Worm (Caenorhabditis elegans): ENCODE results near the gene gst-8.

The gst-8 gene

DNA sequence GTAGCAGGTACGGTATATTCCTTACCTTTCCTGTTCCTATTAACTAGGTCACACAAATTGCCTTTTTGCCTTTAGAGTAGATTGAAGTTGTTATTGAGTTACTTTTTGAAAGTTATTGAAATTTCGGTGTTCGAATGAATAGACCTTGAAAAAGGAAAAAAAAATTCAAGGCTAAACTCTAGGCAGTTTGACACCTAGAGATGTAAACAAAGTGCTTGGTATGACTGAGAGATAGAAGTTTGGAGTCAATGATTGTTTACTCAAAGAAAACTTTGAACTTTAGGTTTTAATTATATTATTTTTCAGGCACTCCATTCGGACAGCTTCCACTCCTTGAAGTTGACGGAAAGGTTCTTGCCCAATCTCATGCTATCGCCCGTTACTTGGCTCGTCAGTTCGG is 1.0 kb upstream of the gst-8 start:
- TF ChIP-seq blmp-1 (tag; optimal IDR thresholded peaks at IDR 0.05): no peak
- TF ChIP-seq sem-2 (GFP tag; optimal IDR thresholded peaks at IDR 0.05): no peak
- no peak for TF ChIP-seq mab-5 (tag; optimal IDR thresholded peaks at IDR 0.05)
- no peak for TF ChIP-seq drap-1 (GFP tag; optimal IDR thresholded peaks at IDR 0.05)
- no peak for TF ChIP-seq pha-4 (tag; optimal IDR thresholded peaks at IDR 0.05)
- no peak for TF ChIP-seq nhr-2 (tag; optimal IDR thresholded peaks at IDR 0.05)
- no peak for TF ChIP-seq lsy-2 (tag; optimal IDR thresholded peaks at IDR 0.05)
- TF ChIP-seq snpc-4 (tag; optimal IDR thresholded peaks at IDR 0.05): no peak
- TF ChIP-seq ztf-11 (tag; optimal IDR thresholded peaks at IDR 0.05): no peak
- no peak for TF ChIP-seq unc-62 (GFP tag; optimal IDR thresholded peaks at IDR 0.05)
- no peak for TF ChIP-seq bed-3 (GFP tag; optimal IDR thresholded peaks at IDR 0.05)
- TF ChIP-seq elt-3 (tag; optimal IDR thresholded peaks at IDR 0.05): no peak
- TF ChIP-seq mep-1 (tag; optimal IDR thresholded peaks at IDR 0.05): no peak
- no peak for TF ChIP-seq nhr-28 (tag; optimal IDR thresholded peaks at IDR 0.05)

ce11 chrII:4884403-4884802 is 891 bp downstream of the gst-8 start:
- no peak for TF ChIP-seq nhr-28 (tag; optimal IDR thresholded peaks at IDR 0.05)
- TF ChIP-seq elt-3 (tag; optimal IDR thresholded peaks at IDR 0.05): no peak
- TF ChIP-seq nhr-237 (tag; optimal IDR thresholded peaks at IDR 0.05): no peak
- TF ChIP-seq flh-1 (GFP tag; optimal IDR thresholded peaks at IDR 0.05): no peak
- TF ChIP-seq mab-5 (tag; optimal IDR thresholded peaks at IDR 0.05): no peak
- TF ChIP-seq ces-1 (GFP tag; optimal IDR thresholded peaks at IDR 0.05): no peak
- TF ChIP-seq snpc-4 (tag; optimal IDR thresholded peaks at IDR 0.05): no peak
- no peak for TF ChIP-seq ceh-83 (GFP tag; optimal IDR thresholded peaks at IDR 0.05)
- no peak for TF ChIP-seq sem-2 (GFP tag; optimal IDR thresholded peaks at IDR 0.05)
- TF ChIP-seq mep-1 (tag; optimal IDR thresholded peaks at IDR 0.05): no peak
- TF ChIP-seq ceh-39 (tag; optimal IDR thresholded peaks at IDR 0.05): no peak
- no peak for TF ChIP-seq ceh-43 (GFP tag; optimal IDR thresholded peaks at IDR 0.05)
- no peak for TF ChIP-seq drap-1 (GFP tag; optimal IDR thresholded peaks at IDR 0.05)
- no peak for TF ChIP-seq lin-32 (GFP tag; optimal IDR thresholded peaks at IDR 0.05)

DNA sequence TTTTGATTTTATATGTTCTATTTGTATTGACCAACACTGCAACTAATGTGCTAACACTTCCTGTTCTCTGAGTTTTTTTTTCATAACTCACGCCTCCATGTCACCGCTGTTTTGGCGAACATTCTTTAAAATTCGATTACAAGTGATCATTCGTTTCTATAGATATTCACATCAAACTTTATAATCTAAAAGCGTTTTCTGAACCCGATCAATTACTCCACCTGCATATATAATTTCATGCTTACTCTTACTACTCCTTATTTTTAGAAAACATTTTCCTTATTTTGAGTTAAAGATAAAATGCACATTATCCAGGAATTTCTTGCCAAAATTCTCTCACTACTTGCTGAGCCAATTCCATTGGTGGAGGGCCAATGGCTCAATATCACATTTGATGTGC is 2.5 kb downstream of the gst-8 start, which contains the start of gene R05F9.7:
Gene R05F9.7, plus strand, starts transcription at position 301 of the 400 bp plus-strand sequence.
- TF ChIP-seq elt-1 (tag; optimal IDR thresholded peaks at IDR 0.05; ENCODE audit: borderline replicate concordance, insufficient read depth): no peak

DNA sequence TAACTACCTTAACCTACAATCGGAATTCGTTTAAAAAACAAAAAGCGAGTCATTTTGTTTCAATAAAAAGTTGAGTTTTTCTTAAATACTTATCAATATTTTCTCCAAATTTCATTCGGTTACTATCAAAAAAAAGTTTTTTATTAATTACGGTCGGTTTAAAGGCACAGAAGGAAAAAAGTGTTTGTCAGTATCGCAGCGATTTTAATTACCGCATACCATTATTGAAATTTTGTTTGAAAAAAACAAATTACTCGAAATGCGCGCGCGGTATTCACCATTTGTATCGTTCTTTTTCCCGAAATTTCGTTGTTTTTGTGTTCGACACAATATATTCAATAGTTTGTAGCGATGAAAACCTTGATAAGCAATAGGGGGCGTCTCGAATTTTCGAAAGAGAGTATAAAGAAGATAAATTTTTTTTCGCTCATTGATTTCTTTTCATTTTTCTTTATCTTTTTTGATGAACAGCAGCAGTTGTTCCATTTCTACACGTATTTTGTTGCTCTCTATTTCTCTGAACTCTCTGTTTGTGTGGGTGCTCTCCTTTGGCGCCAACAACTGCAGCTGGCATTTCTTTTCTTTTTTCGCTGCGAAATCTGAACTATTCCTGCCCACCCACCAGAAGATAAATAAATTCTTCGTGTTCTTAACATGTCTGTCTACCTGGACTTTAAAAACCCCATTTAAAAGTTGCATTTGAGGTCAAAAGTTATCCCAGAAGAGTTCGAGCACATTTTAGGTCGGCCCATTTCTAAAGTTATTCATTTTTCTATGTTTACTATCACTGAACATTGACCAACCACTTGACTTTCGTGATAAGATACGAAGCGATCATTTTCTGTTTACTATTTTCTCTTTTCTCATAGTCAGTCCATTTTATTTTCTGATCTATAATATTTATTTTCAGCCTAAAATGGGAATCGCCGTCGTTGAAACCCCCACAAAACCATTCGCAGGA is 5.3 kb downstream of the gst-8 start, which contains the start of gene pgm-1:
Gene pgm-1, plus strand, starts transcription at position 911 of the 961 bp plus-strand sequence.
- TF ChIP-seq drap-1 (GFP tag; optimal IDR thresholded peaks at IDR 0.05) (no peak), hlh-1 (tag; optimal IDR thresholded peaks at IDR 0.05) (peak; percentile 57), lin-32 (GFP tag; optimal IDR thresholded peaks at IDR 0.05) (no peak), ceh-83 (GFP tag; optimal IDR thresholded peaks at IDR 0.05) (no peak), nhr-76 (tag; optimal IDR thresholded peaks at IDR 0.05) (no peak), sem-2 (GFP tag; optimal IDR thresholded peaks at IDR 0.05) (no peak), ceh-43 (GFP tag; optimal IDR thresholded peaks at IDR 0.05) (no peak), pha-4 (tag; optimal IDR thresholded peaks at IDR 0.05) (no peak), nhr-28 (tag; optimal IDR thresholded peaks at IDR 0.05) (no peak), unc-62 (GFP tag; optimal IDR thresholded peaks at IDR 0.05) (no peak), mab-5 (tag; optimal IDR thresholded peaks at IDR 0.05) (no peak), unc-120 (tag; optimal IDR thresholded peaks at IDR 0.05; ENCODE audit: poor library complexity, severe bottlenecking) (peak; percentile 34), ztf-11 (tag; optimal IDR thresholded peaks at IDR 0.05) (no peak), nhr-237 (tag; optimal IDR thresholded peaks at IDR 0.05) (no peak), sptf-1 (tag; optimal IDR thresholded peaks at IDR 0.05) (no peak), ceh-39 (tag; optimal IDR thresholded peaks at IDR 0.05) (no peak), zip-8 (tag; optimal IDR thresholded peaks at IDR 0.05) (no peak), lsy-2 (tag; optimal IDR thresholded peaks at IDR 0.05) (no peak)

DNA sequence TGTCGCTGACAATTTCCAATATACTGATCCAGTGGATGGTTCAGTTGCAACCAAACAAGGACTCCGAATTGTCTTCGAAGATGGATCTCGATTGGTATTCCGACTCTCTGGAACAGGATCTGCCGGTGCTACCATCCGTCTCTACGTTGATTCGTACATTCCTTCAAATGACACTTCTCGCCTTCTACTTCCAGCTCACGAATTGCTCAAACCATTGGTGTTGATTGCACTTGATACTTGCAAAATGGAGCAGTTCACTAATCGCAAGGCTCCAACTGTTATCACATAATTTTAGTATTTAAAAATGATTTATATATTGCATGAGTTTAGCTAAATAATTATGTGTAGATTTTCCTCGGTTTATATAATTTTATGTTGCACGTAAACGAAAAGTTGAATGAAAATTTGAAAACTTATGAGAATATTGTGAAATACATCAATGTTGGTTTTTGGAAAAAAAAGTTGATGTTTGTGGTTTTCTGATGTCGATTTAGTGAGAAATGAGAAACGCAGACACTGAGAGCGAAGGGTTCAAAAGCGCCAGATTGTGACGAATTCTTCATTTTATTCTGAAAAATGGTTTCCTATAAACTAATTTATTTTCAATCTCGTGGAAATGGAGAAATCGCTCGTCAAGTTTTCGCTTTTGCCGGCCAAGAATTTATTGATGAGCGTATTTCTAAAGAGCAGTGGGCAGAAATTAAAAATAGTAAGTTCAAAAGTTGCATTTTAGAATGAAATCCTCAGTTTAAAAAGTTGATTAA is 7.7 kb downstream of the gst-8 start, which contains the start of gene gst-9:
Gene gst-9, plus strand, starts transcription at position 574 of the 764 bp plus-strand sequence.
- TF ChIP-seq ham-2 (GFP tag; optimal IDR thresholded peaks at IDR 0.05) (no peak), elt-3 (tag; optimal IDR thresholded peaks at IDR 0.05) (no peak), pha-4 (tag; optimal IDR thresholded peaks at IDR 0.05) (no peak), mab-5 (tag; optimal IDR thresholded peaks at IDR 0.05) (no peak), nhr-2 (tag; optimal IDR thresholded peaks at IDR 0.05) (no peak), lin-13 (tag; optimal IDR thresholded peaks at IDR 0.05) (no peak), lin-32 (GFP tag; optimal IDR thresholded peaks at IDR 0.05) (no peak), snpc-4 (tag; optimal IDR thresholded peaks at IDR 0.05) (no peak), zip-8 (tag; optimal IDR thresholded peaks at IDR 0.05) (no peak)
